Worm (Caenorhabditis elegans) whole organism, L1 larva: Measurements from ENCODE around the gene spe-6.

Source experiments
- ama-1 ChIP-seq: fragments of 150-350 bp; optimal IDR thresholded peaks from 2 replicates; lab custom pipeline; 2014
- lin-39 ChIP-seq: fragments of 150-350 bp; optimal IDR thresholded peaks from 2 replicates; lab custom pipeline; 2014; ENCODE audit warnings: missing biosample characterization, missing genetic modification reagents, missing genetic modification characterization
- lir-3 ChIP-seq: sonication (generic microtip); optimal IDR thresholded peaks from 2 replicates; lab custom pipeline; 2016; ENCODE audit warnings: mild to moderate bottlenecking, missing genetic modification characterization, moderate library complexity, missing compliant biosample characterization; ENCODE audit not compliant: poor library complexity
- lsy-2 ChIP-seq, 2 experiments: fragments of 150-350 bp; optimal IDR thresholded peaks; 2 replicates each; lab custom pipeline; 2014; ENCODE audit warnings: missing biosample characterization in 2 of 2, missing genetic modification characterization in 2 of 2
- nhr-11 ChIP-seq: fragments of 150-350 bp; optimal IDR thresholded peaks from 2 replicates; lab custom pipeline; 2014; ENCODE audit warnings: missing biosample characterization, missing genetic modification characterization
- nhr-76 ChIP-seq: sonication (generic microtip); optimal IDR thresholded peaks from 2 replicates; lab custom pipeline; 2017; ENCODE audit warnings: missing biosample characterization, missing genetic modification characterization
- nhr-90 ChIP-seq: sonication (generic microtip); optimal IDR thresholded peaks from 2 replicates; lab custom pipeline; 2016; ENCODE audit warnings: mild to moderate bottlenecking, missing genetic modification characterization, missing compliant biosample characterization; ENCODE audit not compliant: poor library complexity
- snpc-4 ChIP-seq: fragments of 150-350 bp; optimal IDR thresholded peaks from 2 replicates; lab custom pipeline; 2014; ENCODE audit warnings: missing biosample characterization, missing genetic modification characterization

DNA sequence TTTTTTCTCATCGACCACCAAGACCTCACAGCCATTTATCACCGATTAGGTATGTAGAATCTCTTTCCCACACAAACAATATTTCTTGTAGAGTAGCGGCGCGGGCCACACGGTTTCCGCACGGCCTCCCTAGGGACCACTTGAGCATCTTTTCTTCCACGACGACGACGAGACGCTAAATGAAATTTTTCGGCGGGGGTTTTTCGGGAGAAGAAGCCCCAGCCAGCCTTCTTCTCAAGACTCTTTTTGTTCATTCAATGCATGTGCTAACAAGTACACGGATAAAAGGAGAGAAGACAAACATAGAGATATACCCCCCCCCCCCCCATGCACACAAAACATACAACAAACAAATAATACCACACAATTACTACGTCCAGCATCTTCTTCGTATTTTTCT, 46.2 kb upstream of the spe-6 start:
- no peak for TF ChIP-seq nhr-90 (tag; lab: Kevin White, UChicago)
- no peak for TF ChIP-seq nhr-76 (tag; lab: Kevin White, UChicago)
- TF ChIP-seq ama-1 (lab: Kevin White, UChicago), result no peak
- no peak for TF ChIP-seq lsy-2 (tag; optimal IDR thresholded peaks at IDR 0.05; lab: Kevin White, UChicago)
- no peak for TF ChIP-seq lir-3 (tag; lab: Kevin White, UChicago)
- TF ChIP-seq snpc-4 (tag; lab: Kevin White, UChicago), result no peak
- no peak for TF ChIP-seq lin-39 (tag; lab: Kevin White, UChicago)
- TF ChIP-seq nhr-11 (tag; lab: Kevin White, UChicago), result no peak
